Worm (Caenorhabditis elegans): ENCODE data around the gene gldi-4.

Gene gldi-4

DNA sequence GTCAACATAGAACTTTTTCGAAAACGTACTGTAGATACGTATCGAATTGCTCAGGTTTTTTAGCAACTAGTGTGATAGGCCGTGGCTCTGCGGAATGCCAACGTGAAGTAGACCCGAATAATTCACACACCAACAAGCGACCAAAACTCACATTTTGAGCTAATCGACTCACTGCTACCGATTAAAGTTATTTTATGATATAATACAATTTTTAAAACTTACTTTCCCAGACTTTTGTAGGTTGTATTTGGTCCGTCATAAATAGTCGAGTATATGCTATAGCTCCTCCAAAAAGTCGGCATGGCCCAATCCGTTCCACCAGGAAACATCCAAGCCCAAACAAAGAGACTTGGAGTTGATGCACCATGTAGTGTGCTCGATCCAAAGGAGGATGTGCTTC lies 6.6 kb upstream of the gldi-4 start, which contains the start of gene C25A8.1:
Gene C25A8.1, plus strand, starts transcription at position 301 of the 400 bp plus-strand sequence.
- TF ChIP-seq unc-62 (GFP tag; optimal IDR thresholded peaks at IDR 0.05): no peak

DNA sequence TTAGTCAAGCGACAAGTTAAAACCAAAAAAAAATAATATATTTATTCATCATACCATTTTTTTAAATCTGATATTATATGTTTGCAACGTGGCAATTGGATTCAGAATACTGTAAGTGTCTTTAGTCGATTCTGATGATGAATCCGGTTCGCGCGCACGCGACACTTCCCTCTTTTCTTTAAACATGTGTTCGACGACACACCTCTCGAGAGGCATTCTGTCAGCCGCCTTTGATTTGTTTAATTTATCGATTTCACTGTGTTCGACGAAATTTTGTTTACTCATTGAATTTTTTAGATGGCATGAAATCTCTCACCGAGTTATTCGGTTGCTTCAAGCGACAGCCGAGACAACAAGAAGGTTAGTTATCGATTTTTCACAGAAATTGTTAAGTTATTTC lies 5.7 kb upstream of the gldi-4 start, which contains the start of gene trxr-1:
Gene trxr-1, plus strand, starts transcription at position 227 of the 400 bp plus-strand sequence.
- no peak for TF ChIP-seq unc-62 (GFP tag; optimal IDR thresholded peaks at IDR 0.05)

DNA sequence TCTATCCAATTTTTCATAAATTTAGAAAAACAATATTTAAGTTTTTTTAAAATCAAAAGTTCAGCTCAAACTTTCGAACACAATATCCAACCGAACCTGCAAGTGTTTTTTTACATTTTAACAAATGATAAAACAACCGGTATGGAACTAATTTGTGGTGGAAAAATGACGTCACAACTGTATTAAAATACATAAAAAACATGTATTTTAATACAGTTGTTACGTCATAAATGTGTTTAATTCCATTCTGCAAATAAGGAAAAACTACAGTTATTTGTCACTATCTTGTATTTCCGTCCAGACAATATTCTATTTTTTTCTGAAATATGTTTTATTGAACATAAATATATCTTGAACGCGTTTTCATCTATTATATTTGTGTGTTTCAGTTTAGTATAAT lies 5.2 kb upstream of the gldi-4 start:
- TF ChIP-seq unc-62 (GFP tag; optimal IDR thresholded peaks at IDR 0.05): no peak

DNA sequence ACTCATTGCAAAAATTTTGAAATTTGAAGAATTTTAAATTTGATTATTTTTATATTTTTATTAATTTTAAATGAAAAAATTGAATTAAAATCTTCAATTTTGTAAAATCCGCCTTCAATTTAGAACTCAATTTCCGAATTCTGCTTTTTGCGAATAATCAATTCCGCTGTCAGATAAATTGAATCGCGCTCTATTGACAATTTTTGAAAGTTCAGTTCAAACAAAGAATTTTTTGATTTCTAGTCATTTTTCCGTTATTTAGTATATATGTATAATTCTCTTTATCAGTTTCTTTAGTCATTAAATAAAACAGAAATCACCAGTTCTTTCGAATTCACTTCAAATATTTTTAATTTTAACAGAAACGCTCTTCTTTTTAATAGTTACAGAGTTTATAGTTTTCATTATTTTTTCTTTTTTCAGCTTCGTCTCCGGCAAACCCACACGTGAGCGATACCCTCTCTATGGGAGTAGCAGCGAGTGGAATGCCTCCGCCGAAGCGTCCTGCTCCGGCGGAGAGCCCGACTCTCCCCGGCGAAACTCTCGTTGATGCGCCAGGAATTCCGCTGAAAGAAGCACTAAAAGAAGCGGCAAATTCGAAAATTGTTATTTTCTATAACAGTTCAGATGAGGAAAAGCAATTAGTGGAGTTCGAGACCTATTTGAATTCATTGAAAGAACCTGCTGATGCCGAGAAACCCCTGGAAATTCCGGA lies 4.5 kb upstream of the gldi-4 start:
- no peak for TF ChIP-seq unc-62 (GFP tag; optimal IDR thresholded peaks at IDR 0.05)

DNA sequence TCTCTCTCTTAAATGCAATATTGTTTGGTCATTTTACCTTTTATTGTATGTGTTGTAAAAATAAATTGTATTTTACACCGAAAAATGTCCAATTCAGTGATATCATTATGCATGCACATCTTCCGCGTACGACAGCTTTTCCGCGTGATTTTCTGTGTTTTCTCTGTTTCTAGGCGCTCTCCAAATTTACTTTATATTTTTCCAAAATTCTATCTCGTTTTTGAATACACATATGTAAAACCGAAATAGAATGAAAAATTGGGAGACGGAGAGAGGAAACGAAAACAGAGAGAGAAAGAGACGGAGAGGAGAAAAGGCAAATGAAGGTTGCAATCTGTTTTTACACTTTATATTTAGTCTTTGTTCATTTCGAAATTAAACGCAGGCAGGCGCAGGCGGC lies 922 bp upstream of the gldi-4 start:
- no peak for TF ChIP-seq unc-62 (GFP tag; optimal IDR thresholded peaks at IDR 0.05)

DNA sequence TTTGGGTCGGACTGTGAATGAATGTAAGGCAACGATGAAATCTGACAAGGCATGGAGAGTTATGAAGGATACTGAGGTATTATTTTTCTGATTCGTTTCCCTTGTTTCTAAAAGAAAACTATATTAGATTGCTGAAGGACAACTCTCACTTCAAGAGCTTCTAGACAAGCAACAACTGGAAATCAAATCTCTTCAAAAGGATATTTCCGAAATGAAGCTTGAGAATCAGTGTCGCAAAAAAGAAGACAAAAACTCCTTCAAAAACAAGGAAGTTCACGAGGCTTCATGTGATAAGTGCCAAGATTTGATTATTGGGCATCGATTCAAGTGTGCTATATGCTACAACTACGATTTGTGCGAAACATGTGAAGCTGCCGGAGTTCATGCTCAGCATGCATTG lies 1.2 kb downstream of the gldi-4 start:
- TF ChIP-seq unc-62 (GFP tag; optimal IDR thresholded peaks at IDR 0.05): no peak

DNA sequence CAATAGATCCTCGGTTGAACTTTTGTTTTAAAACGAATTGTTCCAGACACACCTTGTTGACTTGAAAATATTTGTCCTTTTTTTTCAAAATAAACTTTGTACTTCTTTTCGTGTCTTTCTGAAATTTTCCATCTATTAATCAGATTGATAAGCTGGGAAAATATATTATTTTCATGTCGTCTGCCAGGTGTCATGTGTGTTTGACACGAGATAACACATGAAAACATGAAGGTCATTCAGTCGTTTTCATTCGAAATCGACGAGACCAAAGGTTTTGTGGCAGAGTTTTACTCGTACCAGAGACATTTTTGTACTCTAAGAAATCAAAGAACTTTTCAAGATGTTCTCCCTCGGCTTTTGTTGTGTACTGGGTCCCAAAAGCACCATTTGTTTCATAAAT lies 3.2 kb downstream of the gldi-4 start:
- TF ChIP-seq unc-62 (GFP tag; optimal IDR thresholded peaks at IDR 0.05): no peak

DNA sequence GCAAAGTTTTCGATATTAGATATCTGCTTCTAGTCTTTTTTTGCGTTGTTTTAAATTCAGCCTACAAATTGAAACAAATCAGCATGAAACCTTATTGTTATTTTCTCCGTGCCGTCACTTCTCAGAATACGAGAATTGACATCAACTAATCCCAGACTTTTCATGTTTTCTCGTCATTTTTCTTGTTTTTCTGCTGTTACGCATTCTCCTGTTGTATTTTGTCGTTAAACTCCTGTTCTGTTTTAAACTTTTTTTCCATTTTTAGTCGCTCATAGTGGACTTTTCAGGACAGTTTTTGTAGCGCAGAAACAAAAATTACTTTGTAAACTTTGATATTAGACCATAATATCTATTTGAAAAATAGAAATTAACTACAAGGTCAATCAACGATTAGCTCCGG lies 4.8 kb downstream of the gldi-4 start:
- TF ChIP-seq unc-62 (GFP tag; optimal IDR thresholded peaks at IDR 0.05): no peak

DNA sequence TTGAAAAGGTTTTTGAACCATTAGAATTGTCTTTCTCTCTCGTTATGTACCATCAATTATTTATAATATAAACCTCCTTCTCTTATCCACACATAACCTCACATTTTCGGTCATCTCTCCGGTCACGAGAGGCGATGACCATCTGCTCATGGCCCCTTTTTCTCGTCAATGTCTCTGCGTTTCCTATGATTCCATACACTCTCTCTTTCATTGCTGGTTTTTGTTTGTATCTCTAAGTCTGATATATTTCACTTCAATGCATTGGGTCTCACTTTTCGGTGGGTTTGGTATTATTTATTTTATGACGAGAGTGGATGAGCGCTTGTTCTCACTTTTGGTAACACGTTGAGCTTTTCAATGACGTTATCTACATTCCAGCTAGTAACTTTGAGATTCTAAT lies 5.6 kb downstream of the gldi-4 start:
- TF ChIP-seq unc-62 (GFP tag; optimal IDR thresholded peaks at IDR 0.05): no peak

DNA sequence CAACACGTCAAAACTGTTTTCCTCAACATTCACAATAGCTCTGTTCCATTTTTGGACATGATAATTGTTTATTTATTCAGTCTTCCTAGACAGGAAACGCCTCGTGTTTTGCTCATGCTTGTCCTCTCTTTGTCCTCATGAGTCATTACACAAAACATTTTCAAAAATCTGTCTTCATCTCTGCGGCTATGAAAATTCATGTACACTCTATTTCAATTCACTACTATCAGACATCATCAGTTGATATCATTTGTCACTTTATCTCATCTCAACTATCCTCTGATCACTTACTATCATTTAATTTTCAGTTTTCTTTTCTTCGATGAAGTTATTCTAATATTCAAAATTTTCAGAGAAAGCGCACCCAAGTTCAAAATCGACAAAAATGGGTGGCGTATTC lies 6.4 kb downstream of the gldi-4 start, which contains the start of gene adah-1:
Gene adah-1, plus strand, starts transcription at position 354 of the 400 bp plus-strand sequence.
- TF ChIP-seq unc-62 (GFP tag; optimal IDR thresholded peaks at IDR 0.05): no peak

DNA sequence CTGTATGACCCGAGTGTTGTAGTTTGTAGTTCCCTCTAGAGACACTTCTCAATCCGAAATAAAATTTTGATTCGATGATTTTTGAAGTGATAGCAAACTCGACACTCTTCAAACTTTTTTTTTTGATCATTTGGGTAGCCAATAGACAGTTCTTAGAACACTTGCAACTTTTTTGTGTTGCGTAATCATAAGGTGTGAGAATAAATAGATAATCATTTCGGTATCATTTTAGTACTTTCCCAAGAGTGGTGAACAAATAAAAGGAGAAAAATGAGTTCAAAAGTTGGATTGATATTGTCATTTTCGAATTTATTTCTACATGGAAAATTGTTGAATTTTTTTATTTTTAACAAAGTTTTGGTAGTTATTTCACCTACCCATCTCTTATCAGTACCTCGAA lies 7.4 kb downstream of the gldi-4 start:
- TF ChIP-seq unc-62 (GFP tag; optimal IDR thresholded peaks at IDR 0.05): no peak

DNA sequence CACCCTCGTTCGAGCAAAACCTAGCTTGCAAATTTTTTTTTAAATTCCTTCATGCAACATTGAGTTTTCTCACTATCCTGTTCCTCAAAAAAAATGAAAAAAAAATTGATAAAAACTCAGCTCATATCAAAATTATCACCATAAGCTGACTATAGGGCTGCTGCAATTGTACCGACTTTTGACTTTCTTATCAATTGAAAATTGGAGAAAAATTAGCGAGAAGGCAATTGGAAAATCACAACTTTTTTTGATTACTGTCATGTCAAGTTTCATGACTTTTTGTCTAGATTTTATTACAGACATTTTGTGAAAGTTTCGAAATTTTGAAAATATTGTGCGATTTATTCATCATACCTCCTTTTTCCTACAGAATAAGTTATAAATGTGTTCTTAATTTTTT lies 8.4 kb downstream of the gldi-4 start:
- no peak for TF ChIP-seq unc-62 (GFP tag; optimal IDR thresholded peaks at IDR 0.05)

DNA sequence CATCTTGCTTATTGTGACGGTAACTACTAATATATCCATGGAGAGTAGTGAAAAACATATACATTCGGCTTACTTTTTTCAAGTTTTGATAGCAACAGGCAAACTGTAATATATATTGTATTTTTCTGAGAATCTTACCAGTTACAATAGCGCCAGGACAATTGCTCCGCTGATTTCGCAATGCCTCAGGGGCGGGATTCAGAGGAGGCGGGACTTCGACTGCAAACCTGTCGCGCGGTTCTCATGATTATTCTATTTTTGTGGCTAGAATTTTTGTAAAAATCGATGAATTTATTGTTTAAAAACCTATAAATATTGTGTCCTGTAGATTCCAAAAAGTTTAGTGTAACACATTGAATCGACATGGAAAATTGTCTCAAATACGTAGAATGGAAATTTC lies 13.6 kb downstream of the gldi-4 start:
- TF ChIP-seq unc-62 (GFP tag; optimal IDR thresholded peaks at IDR 0.05): no peak

DNA sequence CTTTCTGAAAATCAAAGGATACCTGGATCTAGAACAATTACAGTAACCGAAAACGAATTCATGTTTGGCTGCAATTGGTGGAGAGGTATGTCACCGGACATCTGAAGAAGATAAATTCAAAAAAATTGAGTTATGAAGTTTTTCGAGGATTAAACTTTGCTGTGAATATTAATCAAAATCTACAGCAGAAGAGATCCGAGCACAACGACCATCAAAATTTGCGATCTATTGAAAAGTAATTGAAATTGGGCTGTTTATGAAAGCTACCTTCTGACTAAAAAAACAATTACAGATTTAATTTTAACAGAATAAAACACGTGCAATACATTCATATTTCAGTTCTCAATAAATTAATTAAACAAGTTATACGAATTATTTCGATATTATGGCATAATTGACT lies 15.0 kb downstream of the gldi-4 start, which contains the start of gene C06G3.8:
Gene C06G3.8, minus strand, starts transcription at position 101 of the 400 bp plus-strand sequence.
- TF ChIP-seq unc-62 (GFP tag; optimal IDR thresholded peaks at IDR 0.05): no peak

DNA sequence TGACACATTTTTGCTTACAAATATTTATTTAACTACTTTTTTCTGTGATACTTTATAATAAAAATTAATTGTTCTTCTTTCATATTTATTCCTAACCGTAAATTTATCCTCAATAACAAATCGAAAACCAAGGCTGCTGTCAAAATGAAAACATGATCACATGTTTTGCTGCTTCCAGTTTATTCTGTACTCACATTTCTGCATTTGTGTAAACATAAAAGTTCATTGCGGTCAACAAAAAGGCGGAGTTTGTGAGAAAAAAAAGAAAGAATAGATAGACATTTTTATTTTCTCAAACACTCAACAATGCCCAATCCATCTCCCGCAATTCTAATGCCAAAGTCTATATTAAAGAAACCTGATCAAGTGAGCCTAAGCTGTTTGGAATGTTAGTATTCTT lies 18.4 kb downstream of the gldi-4 start, which contains the start of gene C06G3.3:
Gene C06G3.3, plus strand, starts transcription at position 301 of the 400 bp plus-strand sequence.
- TF ChIP-seq unc-62 (GFP tag; optimal IDR thresholded peaks at IDR 0.05): no peak

DNA sequence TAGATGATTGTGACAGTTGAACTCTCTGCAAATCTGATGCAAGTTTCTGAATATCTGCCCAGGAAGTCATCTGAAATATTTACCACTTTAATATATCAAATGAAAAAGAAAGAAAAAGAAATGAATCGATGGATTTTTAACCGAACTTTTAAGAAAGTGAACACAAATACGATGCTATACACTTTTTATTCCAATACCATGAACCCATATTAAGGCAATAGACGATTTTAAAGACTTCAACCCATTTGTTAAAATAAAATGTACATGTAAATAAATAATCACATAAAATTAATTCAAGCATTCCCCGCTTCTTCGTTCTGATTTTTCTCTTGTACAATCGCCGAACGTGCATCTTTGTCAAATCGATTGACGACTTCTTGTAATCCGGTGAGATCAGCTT lies 19.4 kb downstream of the gldi-4 start, which contains the start of gene ufl-1:
Gene ufl-1, minus strand, starts transcription at position 70 of the 400 bp plus-strand sequence.
- TF ChIP-seq unc-62 (GFP tag; optimal IDR thresholded peaks at IDR 0.05): no peak

DNA sequence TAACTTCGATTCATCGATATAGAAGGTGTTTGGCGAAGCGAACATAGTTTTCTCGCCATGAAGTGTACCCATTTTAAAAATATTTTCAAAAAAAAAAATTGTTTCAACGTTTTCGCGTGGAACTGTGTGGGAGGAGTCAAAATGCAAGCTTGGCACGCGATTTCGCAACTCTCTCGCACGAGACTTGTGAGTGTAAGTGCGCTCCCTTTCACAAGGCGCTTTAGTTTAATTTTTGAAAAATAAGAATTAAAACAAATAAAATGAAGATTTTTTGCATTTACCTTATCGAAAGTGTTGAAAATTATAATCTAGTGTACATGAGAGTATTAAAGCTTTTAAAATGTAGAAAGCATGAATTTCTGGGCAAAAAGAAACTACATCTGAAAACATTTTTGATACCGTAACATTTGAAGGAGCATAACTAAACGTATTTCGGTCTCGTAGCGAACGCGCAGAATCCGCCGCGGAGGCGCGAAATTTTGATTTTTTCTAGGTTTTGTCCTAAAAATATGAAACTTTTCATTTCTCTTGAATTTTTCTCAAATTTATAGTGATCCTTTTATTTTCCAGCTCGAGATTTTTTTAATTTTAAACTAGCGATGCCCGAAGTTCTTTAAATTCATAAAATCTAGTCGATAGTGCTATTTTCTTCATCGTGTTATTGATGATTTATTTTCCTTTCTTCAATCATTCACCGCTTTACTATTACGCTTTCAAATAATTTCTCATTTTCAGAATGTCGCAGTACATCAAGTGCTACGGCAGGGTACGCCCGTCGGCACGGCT lies 22.2 kb downstream of the gldi-4 start, which contains the start of the genes cogc-2 and klp-18:
Gene cogc-2, minus strand, starts transcription at position 105 of the 786 bp plus-strand sequence.
Gene klp-18, plus strand, starts transcription at position 736 of the 786 bp plus-strand sequence.
- TF ChIP-seq unc-62 (GFP tag; optimal IDR thresholded peaks at IDR 0.05): no peak
